Fruit fly (Drosophila melanogaster): ENCODE data around the gene Trc8.

DNA sequence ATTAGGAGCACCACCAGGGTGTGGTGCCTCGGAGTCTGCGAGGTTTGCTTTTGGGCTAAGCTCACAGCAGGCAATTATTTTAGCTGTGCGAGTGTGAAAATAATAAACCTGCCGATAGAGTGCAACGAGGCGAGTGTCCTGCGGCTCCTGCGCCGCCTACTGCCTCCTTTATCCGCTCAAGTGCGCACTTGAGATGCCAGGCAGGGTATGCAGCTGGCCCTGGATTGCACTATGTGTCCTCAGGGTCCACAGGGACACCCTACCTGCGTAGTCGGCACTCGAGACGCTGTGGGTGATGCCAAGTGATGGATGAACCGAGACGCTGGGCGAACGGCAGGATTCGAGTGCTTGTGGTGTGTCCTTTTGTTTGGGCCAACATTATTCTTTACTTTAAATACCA, 44.4 kb upstream of the Trc8 start:
- TF ChIP-seq CG4707 (GFP tag; optimal IDR thresholded peaks at IDR 0.05) = no peak
- TF ChIP-seq trem (tag; optimal IDR thresholded peaks at IDR 0.05) = no peak
- no peak for TF ChIP-seq scrt (GFP tag; optimal IDR thresholded peaks at IDR 0.05)
- TF ChIP-seq dati (GFP tag; IDR thresholded peaks at IDR 0.05) = no peak
- no peak for TF ChIP-seq bcd (GFP tag; optimal IDR thresholded peaks at IDR 0.05)
- TF ChIP-seq E2f2 (GFP tag; IDR thresholded peaks at IDR 0.05) = no peak
- TF ChIP-seq ken (GFP tag; IDR thresholded peaks at IDR 0.05) = no peak
- TF ChIP-seq CG12219 (GFP tag; optimal IDR thresholded peaks at IDR 0.05) = no peak
- TF ChIP-seq nerfin-1 (tag; optimal IDR thresholded peaks at IDR 0.05) = no peak
- no peak for TF ChIP-seq Dref (GFP tag; IDR thresholded peaks at IDR 0.05)
- no peak for TF ChIP-seq Sin3A (optimal IDR thresholded peaks at IDR 0.05)
